Worm (Caenorhabditis elegans) whole organism, late embryonic: ENCODE data around the gene Y69H2.9.
A peak's percentile ranks its signal among the peaks of the same experiment; 100 is the strongest.

ENCODE experiments used
- C08G9.2 ChIP-seq: sonication (generic microtip); optimal IDR thresholded peaks from 2 replicates; lab custom pipeline; 2016; ENCODE audit warnings: mild to moderate bottlenecking, missing genetic modification characterization, moderate library complexity, missing compliant biosample characterization
- C38D4.7 ChIP-seq: fragments of 200-800 bp; sonication (Bioruptor generic); optimal IDR thresholded peaks from 2 replicates; lab custom pipeline; 2018; ENCODE audit warnings: mild to moderate bottlenecking, missing genetic modification characterization, moderate library complexity, missing compliant biosample characterization
- F13H6.1 ChIP-seq: sonication (generic microtip); optimal IDR thresholded peaks from 2 replicates; lab custom pipeline; 2016; ENCODE audit warnings: missing genetic modification characterization, missing compliant biosample characterization
- K02D7.2 ChIP-seq: sonication (generic microtip); optimal IDR thresholded peaks from 2 replicates; lab custom pipeline; 2017; ENCODE audit warnings: mild to moderate bottlenecking, missing genetic modification characterization, missing compliant biosample characterization
- T23F11.4 ChIP-seq: fragments of 200-800 bp; sonication (Bioruptor generic); optimal IDR thresholded peaks from 2 replicates; lab custom pipeline; 2018; ENCODE audit warnings: mild to moderate bottlenecking, missing genetic modification characterization, missing compliant biosample characterization
- Y22D7AL.16 ChIP-seq: sonication (generic microtip); optimal IDR thresholded peaks from 2 replicates; lab custom pipeline; 2016; ENCODE audit warnings: missing genetic modification characterization, missing compliant biosample characterization
- ama-1 ChIP-seq: fragments of 150-350 bp; optimal IDR thresholded peaks from 2 replicates; lab custom pipeline; 2014
- ceh-14 ChIP-seq: sonication (generic microtip); optimal IDR thresholded peaks from 2 replicates; lab custom pipeline; 2016; ENCODE audit warnings: missing genotype, missing genetic modification characterization, missing compliant biosample characterization
- ceh-18 ChIP-seq: sonication (generic microtip); optimal IDR thresholded peaks from 2 replicates; lab custom pipeline; 2016; ENCODE audit warnings: missing genetic modification characterization, missing compliant biosample characterization
- ceh-2 ChIP-seq: sonication (generic microtip); optimal IDR thresholded peaks from 2 replicates; lab custom pipeline; 2016; ENCODE audit warnings: missing genotype, missing genetic modification characterization, missing compliant biosample characterization
- ceh-22 ChIP-seq: sonication (generic microtip); optimal IDR thresholded peaks from 2 replicates; lab custom pipeline; 2017; ENCODE audit warnings: missing biosample characterization, missing genetic modification characterization
- ceh-30 ChIP-seq: fragments of 150-350 bp; optimal IDR thresholded peaks from 2 replicates; lab custom pipeline; 2014; ENCODE audit warnings: missing biosample characterization, missing genetic modification characterization
- ceh-31 ChIP-seq: sonication (generic microtip); optimal IDR thresholded peaks from 2 replicates; lab custom pipeline; 2016; ENCODE audit warnings: missing genetic modification characterization, missing compliant biosample characterization
- ceh-34 ChIP-seq: sonication (generic microtip); optimal IDR thresholded peaks from 2 replicates; lab custom pipeline; 2016; ENCODE audit warnings: mild to moderate bottlenecking, missing genetic modification characterization, missing compliant biosample characterization
- ceh-45 ChIP-seq: fragments of 200-800 bp; sonication (Bioruptor generic); IDR thresholded peaks from 2 replicates; pipeline ENCODE4 v1.3.6; 2022; ENCODE audit warnings: missing genetic modification reagents, missing genetic modification characterization, missing compliant biosample characterization
- ceh-9 ChIP-seq: sonication (generic microtip); optimal IDR thresholded peaks from 2 replicates; lab custom pipeline; 2016; ENCODE audit warnings: mild to moderate bottlenecking, missing genetic modification characterization, inconsistent platforms, missing compliant biosample characterization
- che-1 ChIP-seq: sonication (generic microtip); optimal IDR thresholded peaks from 2 replicates; lab custom pipeline; 2016; ENCODE audit warnings: mild to moderate bottlenecking, missing genetic modification characterization, missing compliant biosample characterization
- dmd-4 ChIP-seq: sonication (generic microtip); optimal IDR thresholded peaks from 2 replicates; lab custom pipeline; 2016; ENCODE audit warnings: borderline replicate concordance, missing genetic modification characterization, missing compliant biosample characterization
- dve-1 ChIP-seq: sonication (generic microtip); optimal IDR thresholded peaks from 2 replicates; lab custom pipeline; 2017; ENCODE audit warnings: antibody characterized with exemption, mild to moderate bottlenecking, missing genetic modification characterization, missing compliant biosample characterization
- eyg-1 ChIP-seq: sonication (generic microtip); optimal IDR thresholded peaks from 2 replicates; lab custom pipeline; 2016; ENCODE audit warnings: missing genotype, missing genetic modification characterization, missing compliant biosample characterization
- fax-1 ChIP-seq: sonication (generic microtip); optimal IDR thresholded peaks from 2 replicates; lab custom pipeline; 2016; ENCODE audit warnings: missing genotype, missing genetic modification characterization, missing compliant biosample characterization
- gmeb-2 ChIP-seq: sonication (generic microtip); optimal IDR thresholded peaks from 2 replicates; lab custom pipeline; 2016; ENCODE audit warnings: missing genetic modification characterization, inconsistent platforms, missing compliant biosample characterization
- hlh-13 ChIP-seq: fragments of 200-800 bp; sonication (Bioruptor generic); optimal IDR thresholded peaks from 2 replicates; lab custom pipeline; 2018; ENCODE audit warnings: mild to moderate bottlenecking, missing genetic modification characterization, missing compliant biosample characterization
- hlh-30 ChIP-seq: sonication (generic microtip); optimal IDR thresholded peaks from 2 replicates; lab custom pipeline; 2017; ENCODE audit warnings: antibody characterized with exemption, missing genetic modification characterization, missing compliant biosample characterization; ENCODE audit not compliant: insufficient read depth
- hlh-8 ChIP-seq: sonication (generic microtip); optimal IDR thresholded peaks from 2 replicates; lab custom pipeline; 2016; ENCODE audit warnings: missing genotype, missing genetic modification characterization, missing compliant biosample characterization
- lim-6 ChIP-seq: sonication (generic microtip); optimal IDR thresholded peaks from 2 replicates; lab custom pipeline; 2016; ENCODE audit warnings: missing genetic modification characterization, missing compliant biosample characterization
- lin-11 ChIP-seq: fragments of 200-800 bp; sonication (Bioruptor generic); optimal IDR thresholded peaks from 2 replicates; lab custom pipeline; 2018; ENCODE audit warnings: mild to moderate bottlenecking, missing genetic modification characterization, missing compliant biosample characterization
- madf-2 ChIP-seq: sonication (generic microtip); optimal IDR thresholded peaks from 2 replicates; lab custom pipeline; 2017; ENCODE audit warnings: missing genetic modification characterization, missing compliant biosample characterization
- mec-3 ChIP-seq: sonication (generic microtip); optimal IDR thresholded peaks from 2 replicates; lab custom pipeline; 2016; ENCODE audit warnings: borderline replicate concordance, missing genetic modification characterization, missing compliant biosample characterization
- nfya-1 ChIP-seq: sonication (generic microtip); optimal IDR thresholded peaks from 2 replicates; lab custom pipeline; 2017; ENCODE audit warnings: missing genetic modification characterization, mild to moderate bottlenecking, missing compliant biosample characterization, antibody characterized with exemption, moderate library complexity
- nhr-232 ChIP-seq: sonication (generic microtip); optimal IDR thresholded peaks from 2 replicates; lab custom pipeline; 2016; ENCODE audit warnings: missing genetic modification characterization, missing compliant biosample characterization
- npax-4 ChIP-seq: sonication (generic microtip); optimal IDR thresholded peaks from 2 replicates; lab custom pipeline; 2016; ENCODE audit warnings: missing genetic modification characterization, missing compliant biosample characterization
- odd-2 ChIP-seq: sonication (generic microtip); optimal IDR thresholded peaks from 2 replicates; lab custom pipeline; 2017; ENCODE audit warnings: antibody characterized with exemption, mild to moderate bottlenecking, missing genetic modification characterization, missing compliant biosample characterization
- pat-9 ChIP-seq: fragments of 200-800 bp; sonication (Bioruptor generic); optimal IDR thresholded peaks from 2 replicates; lab custom pipeline; 2018; ENCODE audit warnings: mild to moderate bottlenecking, missing genetic modification characterization, moderate library complexity, missing compliant biosample characterization
- pax-1 ChIP-seq: fragments of 150-350 bp; optimal IDR thresholded peaks from 2 replicates; lab custom pipeline; 2014; ENCODE audit warnings: missing biosample characterization, missing genetic modification characterization
- pha-2 ChIP-seq: sonication (generic microtip); optimal IDR thresholded peaks from 2 replicates; lab custom pipeline; 2017; ENCODE audit warnings: mild to moderate bottlenecking, missing genetic modification characterization, missing compliant biosample characterization
- ref-2 ChIP-seq: sonication (generic microtip); optimal IDR thresholded peaks from 2 replicates; lab custom pipeline; 2016; ENCODE audit warnings: missing genetic modification characterization, missing compliant biosample characterization
- rnt-1 ChIP-seq: sonication (generic microtip); optimal IDR thresholded peaks from 2 replicates; lab custom pipeline; 2016; ENCODE audit warnings: missing genetic modification characterization, missing compliant biosample characterization
- sdc-2 ChIP-seq: sonication (generic microtip); optimal IDR thresholded peaks from 2 replicates; lab custom pipeline; 2016; ENCODE audit warnings: missing genotype, missing genetic modification characterization, missing compliant biosample characterization
- sox-2 ChIP-seq: fragments of 200-800 bp; sonication (Bioruptor generic); IDR thresholded peaks from 2 replicates; pipeline ENCODE4 v1.3.6; 2022; ENCODE audit warnings: missing genetic modification reagents, missing genetic modification characterization, missing compliant biosample characterization
- sox-4 ChIP-seq: sonication (generic microtip); optimal IDR thresholded peaks from 2 replicates; lab custom pipeline; 2017; ENCODE audit warnings: mild to moderate bottlenecking, missing genetic modification characterization, inconsistent platforms, missing compliant biosample characterization
- ttx-3 ChIP-seq: sonication (generic microtip); optimal IDR thresholded peaks from 2 replicates; lab custom pipeline; 2016; ENCODE audit warnings: missing genetic modification reagents, missing genetic modification characterization, missing compliant biosample characterization
- unc-3 ChIP-seq, 2 experiments: fragments of 200-800 bp in 1 of 2; sonication (Bioruptor generic) in 1 of 2; sonication (generic microtip) in 1 of 2; conservative IDR thresholded peaks in 1 of 2; optimal IDR thresholded peaks in 1 of 2; 2 replicates each; pipeline versions ENCODE4 v1.3.6 to Lab custom; 2016 to 2022; ENCODE audit warnings: missing compliant biosample characterization in 2 of 2, missing genetic modification characterization in 2 of 2, missing genetic modification reagents in 1 of 2
- unc-86 ChIP-seq: sonication (generic microtip); optimal IDR thresholded peaks from 2 replicates; lab custom pipeline; 2016; ENCODE audit warnings: missing genetic modification characterization, missing compliant biosample characterization
- zip-5 ChIP-seq: sonication (generic microtip); optimal IDR thresholded peaks from 2 replicates; lab custom pipeline; 2016; ENCODE audit warnings: missing genetic modification characterization, missing compliant biosample characterization

The Y69H2.9 gene

DNA sequence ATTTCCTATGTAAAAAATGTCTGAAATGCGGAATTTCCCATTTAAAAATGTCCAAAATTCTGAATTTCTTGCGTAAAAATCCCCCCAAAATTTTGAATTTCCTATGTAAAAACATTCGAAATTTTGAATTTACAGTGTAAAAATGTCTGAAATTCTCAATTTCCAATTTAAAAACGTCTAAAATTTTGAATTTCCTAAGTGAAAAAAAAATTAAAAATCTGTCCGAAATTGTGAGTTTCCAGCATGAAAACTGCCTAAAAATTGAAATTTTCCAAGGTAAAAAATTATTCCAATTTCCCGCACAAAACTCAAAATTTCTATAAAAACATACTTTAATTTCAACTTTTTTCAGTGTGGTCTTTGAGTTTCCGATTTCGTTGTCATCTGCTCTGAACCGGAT is 20.5 kb downstream of the Y69H2.9 start:
- TF ChIP-seq hlh-8 (tag; lab: Kevin White, UChicago) (no peak), C08G9.2 (tag; lab: Kevin White, UChicago) (no peak), unc-86 (peak; percentile 7), che-1 (tag; lab: Kevin White, UChicago) (no peak)

ce11 chrV:18722510-18723299 is 21.4 kb downstream of the Y69H2.9 start:
- peak; percentile 37 for TF ChIP-seq ceh-9 (tag; lab: Kevin White, UChicago)
- TF ChIP-seq nfya-1 (tag; lab: Kevin White, UChicago): no peak
- TF ChIP-seq C08G9.2 (tag; lab: Kevin White, UChicago): no peak
- TF ChIP-seq hlh-8 (tag; lab: Kevin White, UChicago): no peak
- peak; percentile 35 for TF ChIP-seq odd-2
- no peak for TF ChIP-seq T23F11.4 (GFP tag; lab: Kevin White, UChicago)
- TF ChIP-seq dve-1 (tag; lab: Kevin White, UChicago): peak; percentile 88
- no peak for TF ChIP-seq ceh-18 (tag; lab: Kevin White, UChicago)
- no peak for TF ChIP-seq ceh-22 (tag; lab: Kevin White, UChicago)
- no peak for TF ChIP-seq sox-2
- TF ChIP-seq gmeb-2 (tag; lab: Kevin White, UChicago): no peak
- no peak for TF ChIP-seq ceh-45 (GFP tag; lab: Robert Waterston, UW)
- no peak for TF ChIP-seq npax-4 (tag; lab: Kevin White, UChicago)
- TF ChIP-seq mec-3 (tag; lab: Kevin White, UChicago): no peak
- TF ChIP-seq C38D4.7 (GFP tag; lab: Kevin White, UChicago): no peak

DNA sequence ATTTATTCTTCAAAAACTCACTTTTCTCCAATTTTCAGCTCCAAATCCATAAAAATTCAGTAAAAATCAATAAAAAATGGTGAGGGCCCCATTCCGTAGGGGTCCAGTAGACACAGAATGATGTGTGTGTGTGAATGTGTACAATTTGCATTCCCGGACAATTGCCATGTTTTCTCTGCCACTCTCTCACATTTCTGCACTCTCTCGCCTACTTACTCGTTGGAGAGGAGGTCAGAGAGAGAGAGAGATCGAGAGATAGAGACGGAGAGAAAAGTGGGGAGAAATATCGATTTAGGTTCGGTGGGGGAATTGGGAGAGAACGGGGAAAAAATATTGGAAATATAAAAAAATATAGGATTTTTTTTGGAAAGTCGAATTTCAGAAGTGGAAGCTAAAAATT is 22.3 kb downstream of the Y69H2.9 start:
- TF ChIP-seq sdc-2 (tag; lab: Kevin White, UChicago) (peak; percentile 61), sox-4 (tag; lab: Kevin White, UChicago) (no peak), K02D7.2 (tag; lab: Kevin White, UChicago) (no peak), pha-2 (tag; lab: Kevin White, UChicago) (peak; percentile 59), dmd-4 (peak; percentile 35), Y22D7AL.16 (no peak), unc-3 (GFP tag; conservative IDR thresholded peaks at IDR 0.05; lab: Robert Waterston, UW) (no peak), unc-3 (tag; optimal IDR thresholded peaks at IDR 0.05; lab: Kevin White, UChicago) (no peak), ama-1 (lab: Kevin White, UChicago) (no peak), sox-2 (no peak; the same call in 1 of the 2 replicates), rnt-1 (peak; percentile 21), ceh-45 (GFP tag; lab: Robert Waterston, UW) (no peak), ceh-30 (tag; lab: Kevin White, UChicago) (peak; percentile 92), F13H6.1 (peak; percentile 58), zip-5 (tag; lab: Kevin White, UChicago) (no peak), unc-86 (peak; percentile 54), npax-4 (tag; lab: Kevin White, UChicago) (no peak), hlh-13 (GFP tag; lab: Kevin White, UChicago) (no peak), ttx-3 (tag; lab: Kevin White, UChicago) (no peak), ceh-31 (tag; lab: Kevin White, UChicago) (peak; percentile 97), nfya-1 (tag; lab: Kevin White, UChicago) (peak; percentile 97), ceh-22 (tag; lab: Kevin White, UChicago) (peak; percentile 9), lim-6 (peak; percentile 56), ceh-2 (peak; percentile 7), T23F11.4 (GFP tag; lab: Kevin White, UChicago) (no peak), ceh-9 (tag; lab: Kevin White, UChicago) (no peak), hlh-30 (tag; lab: Kevin White, UChicago) (peak; percentile 67), ceh-34 (tag; lab: Kevin White, UChicago) (peak; percentile 50), fax-1 (no peak), ceh-14 (peak; percentile 76), madf-2 (tag; lab: Kevin White, UChicago) (no peak), pax-1 (peak; percentile 70), lin-11 (tag; lab: Kevin White, UChicago) (no peak), eyg-1 (no peak), nhr-232 (tag; lab: Kevin White, UChicago) (no peak), che-1 (tag; lab: Kevin White, UChicago) (no peak), ref-2 (tag; lab: Kevin White, UChicago) (no peak), pat-9 (tag; lab: Kevin White, UChicago) (peak; percentile 49)
